Worm (Caenorhabditis elegans): ENCODE results near the gene Y38H6C.4.

The Y38H6C.4 gene

ce11 chrV:20480227-20480626 lies 24.7 kb downstream of the Y38H6C.4 start:
- TF ChIP-seq F44E2.7 (GFP tag; IDR thresholded peaks at IDR 0.05) = peak; percentile 82; the same call in 1 of the 2 replicates

- TF ChIP-seq Y105C5A.15 (GFP tag; IDR thresholded peaks at IDR 0.05) = no peak
- TF ChIP-seq zag-1 (tag; optimal IDR thresholded peaks at IDR 0.05) = no peak
- TF ChIP-seq F44E2.7 (GFP tag; IDR thresholded peaks at IDR 0.05) = no peak
- no peak for TF ChIP-seq lin-29 (GFP tag; IDR thresholded peaks at IDR 0.05)
- no peak for TF ChIP-seq mxl-3 (GFP tag; optimal IDR thresholded peaks at IDR 0.05)
- no peak for TF ChIP-seq nhr-42 (GFP tag; IDR thresholded peaks at IDR 0.05)
- no peak for TF ChIP-seq ztf-7 (tag; optimal IDR thresholded peaks at IDR 0.05)
- no peak for TF ChIP-seq attf-4 (tag; optimal IDR thresholded peaks at IDR 0.05)
- TF ChIP-seq lin-1 (GFP tag; IDR thresholded peaks at IDR 0.05) = no peak
- peak; percentile 68 for TF ChIP-seq hlh-30 (tag; optimal IDR thresholded peaks at IDR 0.05; ENCODE audit: insufficient read depth)
- TF ChIP-seq tra-1 (GFP tag; IDR thresholded peaks at IDR 0.05) = no peak
- no peak for TF ChIP-seq Y5F2A.4 (GFP tag; optimal IDR thresholded peaks at IDR 0.05)
- TF ChIP-seq nhr-6 (tag; optimal IDR thresholded peaks at IDR 0.05) = peak; percentile 26
- no peak for TF ChIP-seq dmd-9 (GFP tag; IDR thresholded peaks at IDR 0.05)
- TF ChIP-seq jun-1 (tag; optimal IDR thresholded peaks at IDR 0.05) = no peak
- TF ChIP-seq ceh-28 (tag; optimal IDR thresholded peaks at IDR 0.05) = no peak
- no peak for TF ChIP-seq lin-39 (tag; optimal IDR thresholded peaks at IDR 0.05)
- TF ChIP-seq nhr-25 (tag; optimal IDR thresholded peaks at IDR 0.05; ENCODE audit: borderline replicate concordance, insufficient read depth) = no peak
- TF ChIP-seq dmd-8 (GFP tag; IDR thresholded peaks at IDR 0.05) = no peak
- TF ChIP-seq nhr-28 (tag; optimal IDR thresholded peaks at IDR 0.05) = peak; percentile 21
- TF ChIP-seq mes-2 (tag; optimal IDR thresholded peaks at IDR 0.05; ENCODE audit: poor library complexity, severe bottlenecking) = peak; percentile 82
- no peak for TF ChIP-seq mdt-29 (GFP tag; IDR thresholded peaks at IDR 0.05)
- no peak for TF ChIP-seq ama-1 (optimal IDR thresholded peaks at IDR 0.05)
- TF ChIP-seq nhr-77 (tag; optimal IDR thresholded peaks at IDR 0.05) = peak; percentile 29
- no peak for TF ChIP-seq F49E8.2 (tag; optimal IDR thresholded peaks at IDR 0.05; ENCODE audit: borderline replicate concordance)
- TF ChIP-seq zfp-2 (tag; optimal IDR thresholded peaks at IDR 0.05) = no peak
- TF ChIP-seq unc-62 (GFP tag; optimal IDR thresholded peaks at IDR 0.05 in 1 of 2) = no peak
- TF ChIP-seq unc-62 (tag; optimal IDR thresholded peaks at IDR 0.05) = no peak
- TF ChIP-seq ZK337.2 (GFP tag; IDR thresholded peaks at IDR 0.05) = no peak
- TF ChIP-seq mep-1 (tag; optimal IDR thresholded peaks at IDR 0.05) = peak; percentile 69
- TF ChIP-seq lir-3 (tag; optimal IDR thresholded peaks at IDR 0.05) = no peak
- TF ChIP-seq spr-3 (GFP tag; optimal IDR thresholded peaks at IDR 0.05) = no peak
- TF ChIP-seq daf-16 (GFP tag; optimal IDR thresholded peaks at IDR 0.05) = no peak
- no peak for TF ChIP-seq daf-16 (tag; optimal IDR thresholded peaks at IDR 0.05)
- no peak for TF ChIP-seq duxl-1 (tag; optimal IDR thresholded peaks at IDR 0.05; ENCODE audit: poor library complexity)
- TF ChIP-seq F10B5.3 (tag; optimal IDR thresholded peaks at IDR 0.05) = no peak
- TF ChIP-seq ceh-82 (tag; optimal IDR thresholded peaks at IDR 0.05) = no peak
- TF ChIP-seq madf-9 (GFP tag; conservative IDR thresholded peaks at IDR 0.05) = no peak
- no peak for TF ChIP-seq Y48G9A.11 (GFP tag; IDR thresholded peaks at IDR 0.05)
- peak in 1 of 2 experiments; percentile 2 for TF ChIP-seq mdl-1 (tag; optimal IDR thresholded peaks at IDR 0.05)
- TF ChIP-seq lin-15B (tag; optimal IDR thresholded peaks at IDR 0.05) = no peak
- no peak for TF ChIP-seq snpc-4 (tag; optimal IDR thresholded peaks at IDR 0.05)
- TF ChIP-seq egl-27 (tag; optimal IDR thresholded peaks at IDR 0.05) = no peak
- no peak for TF ChIP-seq Y75B8A.6 (GFP tag; IDR thresholded peaks at IDR 0.05)
- TF ChIP-seq F26F4.8 (GFP tag; conservative IDR thresholded peaks at IDR 0.05) = no peak
- peak; percentile 0 to 73 for TF ChIP-seq lsy-2 (tag; optimal IDR thresholded peaks at IDR 0.05)
- no peak for TF ChIP-seq T26A8.4 (GFP tag; IDR thresholded peaks at IDR 0.05)
- no peak for TF ChIP-seq zfp-3 (GFP tag; conservative IDR thresholded peaks at IDR 0.05)
- no peak for TF ChIP-seq D1046.2 (GFP tag; IDR thresholded peaks at IDR 0.05)
Measured at ce11 chrV:20479013-20479739, 25.7 kb downstream of the Y38H6C.4 start, which contains the start of the genes calf-1 and rpl-2. Gene calf-1, minus strand, starts transcription at chrV:20479089. Gene rpl-2, plus strand, starts transcription at chrV:20479689.

All from whole organism, L4 larva.